Worm (Caenorhabditis elegans) whole organism, L2 larva: ENCODE data around the gene taf-7.1.

Source experiments
- ZK546.5 ChIP-seq: sonication (generic microtip); optimal IDR thresholded peaks from 2 replicates; lab custom pipeline; 2017; ENCODE audit warnings: missing biosample characterization, missing genetic modification characterization
- dmd-4 ChIP-seq: sonication (generic microtip); optimal IDR thresholded peaks from 2 replicates; lab custom pipeline; 2017; ENCODE audit warnings: missing biosample characterization, missing genetic modification characterization
- mab-5 ChIP-seq: fragments of 150-350 bp; optimal IDR thresholded peaks from 2 replicates; lab custom pipeline; 2014; ENCODE audit warnings: missing biosample characterization, missing genetic modification characterization
- mdl-1 ChIP-seq, 2 experiments: fragments of 150-350 bp in 1 of 2; sonication (generic microtip) in 1 of 2; optimal IDR thresholded peaks; 2 replicates each; lab custom pipeline; 2017; ENCODE audit warnings: missing biosample characterization in 2 of 2, missing genetic modification characterization in 2 of 2
- nhr-11 ChIP-seq: fragments of 150-350 bp; optimal IDR thresholded peaks from 2 replicates; lab custom pipeline; 2014; ENCODE audit warnings: missing biosample characterization, missing genetic modification characterization
- nhr-237 ChIP-seq: fragments of 150-350 bp; optimal IDR thresholded peaks from 2 replicates; lab custom pipeline; 2014; ENCODE audit warnings: missing biosample characterization, missing genetic modification characterization
- nhr-25 ChIP-seq: fragments of 150-350 bp; sonication (generic microtip); optimal IDR thresholded peaks from 3 replicates; lab custom pipeline; 2014; ENCODE audit warnings: missing biosample characterization, missing genetic modification characterization
- unc-62 ChIP-seq: fragments of 150-350 bp; optimal IDR thresholded peaks from 2 replicates; lab custom pipeline; 2014; ENCODE audit warnings: missing biosample characterization, missing genetic modification reagents, missing genetic modification characterization

- no peak for TF ChIP-seq unc-62
- no peak for TF ChIP-seq mab-5 (tag; lab: Kevin White, UChicago)
- no peak for TF ChIP-seq nhr-237
- no peak for TF ChIP-seq nhr-11 (tag; lab: Kevin White, UChicago)
- TF ChIP-seq dmd-4 = no peak
- no peak for TF ChIP-seq nhr-25 (tag; lab: Kevin White, UChicago)
- TF ChIP-seq mdl-1 (tag; optimal IDR thresholded peaks at IDR 0.05; lab: Kevin White, UChicago) = no peak
- TF ChIP-seq ZK546.5 (tag; lab: Kevin White, UChicago) = no peak
Observed at ce11 chrX:11837378-11837777, at the start of gene taf-7.1.
